Fruit fly (Drosophila melanogaster) whole organism, embryonic: ENCODE results near the gene crm.

Source experiments
- Ada2b ChIP-seq: fragments of 200-800 bp; sonication (Bioruptor generic); IDR thresholded peaks from 2 replicates; pipeline ENCODE4 v1.3.6; 2022; ENCODE audit warnings: missing biosample characterization, missing genetic modification characterization
- B-H2 ChIP-seq: fragments of 200-800 bp; sonication (Bioruptor generic); optimal IDR thresholded peaks from 2 replicates; lab custom pipeline; 2018; ENCODE audit warnings: missing biosample characterization, mild to moderate bottlenecking, missing genetic modification characterization
- Bdp1 ChIP-seq: fragments of 200-800 bp; sonication (Bioruptor generic); optimal IDR thresholded peaks from 3 replicates; lab custom pipeline; 2016; ENCODE audit warnings: missing biosample characterization, missing genetic modification characterization
- CG10321 ChIP-seq: fragments of 200-800 bp; sonication (Bioruptor generic); IDR thresholded peaks from 2 replicates; pipeline ENCODE4 v1.3.6; 2022; ENCODE audit warnings: missing biosample characterization, missing genetic modification characterization
- CG10462 ChIP-seq: fragments of 200-800 bp; sonication (Bioruptor generic); optimal IDR thresholded peaks from 2 replicates; lab custom pipeline; 2016; ENCODE audit warnings: missing biosample characterization, missing genetic modification characterization
- CG11695 ChIP-seq: fragments of 200-800 bp; sonication (Bioruptor generic); IDR thresholded peaks from 3 replicates; pipeline ENCODE4 v1.3.6; 2022; ENCODE audit warnings: missing biosample characterization, missing genetic modification characterization
- CG12219 ChIP-seq: fragments of 200-800 bp; sonication (Bioruptor generic); optimal IDR thresholded peaks from 3 replicates; lab custom pipeline; 2018; ENCODE audit warnings: missing biosample characterization, mild to moderate bottlenecking, missing genetic modification characterization
- CG12299 ChIP-seq: fragments of 200-800 bp; sonication (Bioruptor generic); optimal IDR thresholded peaks from 2 replicates; lab custom pipeline; 2018; ENCODE audit warnings: missing biosample characterization, mild to moderate bottlenecking, missing genetic modification characterization
- CG12659 ChIP-seq: fragments of 200-800 bp; sonication (Bioruptor generic); optimal IDR thresholded peaks from 3 replicates; lab custom pipeline; 2017; ENCODE audit warnings: mild to moderate bottlenecking, missing biosample characterization, missing genetic modification reagents, missing genetic modification characterization
- CG13424 ChIP-seq: fragments of 200-800 bp; sonication (Bioruptor generic); optimal IDR thresholded peaks from 2 replicates; lab custom pipeline; 2019; ENCODE audit warnings: missing biosample characterization, mild to moderate bottlenecking, missing genetic modification characterization, moderate library complexity
- CG1603 ChIP-seq: fragments of 200-800 bp; sonication (Bioruptor generic); optimal IDR thresholded peaks from 2 replicates; lab custom pipeline; 2019; ENCODE audit warnings: missing biosample characterization, mild to moderate bottlenecking, missing genetic modification characterization, moderate library complexity
- CG30431 ChIP-seq: fragments of 200-800 bp; sonication (Bioruptor generic); optimal IDR thresholded peaks from 2 replicates; lab custom pipeline; 2017; ENCODE audit warnings: missing biosample characterization, missing genetic modification characterization
- CG5953 ChIP-seq: fragments of 200-800 bp; sonication (Bioruptor generic); IDR thresholded peaks from 2 replicates; pipeline ENCODE4 v1.3.6; 2022; ENCODE audit warnings: missing biosample characterization, missing genetic modification characterization
- CG7271 ChIP-seq: fragments of 200-800 bp; sonication (Bioruptor generic); optimal IDR thresholded peaks from 2 replicates; lab custom pipeline; 2018; ENCODE audit warnings: missing biosample characterization, mild to moderate bottlenecking, missing genetic modification characterization, moderate library complexity
- CG7357 ChIP-seq: fragments of 200-800 bp; sonication (Bioruptor generic); IDR thresholded peaks from 3 replicates; pipeline ENCODE4 v1.3.6; 2022; ENCODE audit warnings: missing biosample characterization, missing genetic modification characterization
- CG7745 ChIP-seq: fragments of 200-800 bp; sonication (Bioruptor generic); optimal IDR thresholded peaks from 2 replicates; lab custom pipeline; 2018; ENCODE audit warnings: missing biosample characterization, mild to moderate bottlenecking, missing genetic modification characterization, moderate library complexity
- CG8290 ChIP-seq, 3 experiments: fragments of 200-800 bp; sonication (Bioruptor generic); optimal IDR thresholded peaks; 2 replicates each; lab custom pipeline; 2016 to 2019; ENCODE audit warnings: missing biosample characterization in 3 of 3, missing genetic modification characterization in 3 of 3, mild to moderate bottlenecking in 2 of 3, moderate library complexity in 1 of 3
- CG8388 ChIP-seq: fragments of 200-800 bp; sonication (Bioruptor generic); optimal IDR thresholded peaks from 2 replicates; lab custom pipeline; 2019; ENCODE audit warnings: missing biosample characterization, mild to moderate bottlenecking, missing genetic modification characterization, moderate library complexity
- CG8924 ChIP-seq: fragments of 200-800 bp; optimal IDR thresholded peaks from 3 replicates; lab custom pipeline; 2019; ENCODE audit warnings: missing biosample characterization, mild to moderate bottlenecking, missing genetic modification characterization, moderate library complexity
- CG8944 ChIP-seq: fragments of 200-800 bp; sonication (Bioruptor generic); optimal IDR thresholded peaks from 3 replicates; lab custom pipeline; 2016; ENCODE audit warnings: missing biosample characterization, missing genetic modification characterization
- D19A ChIP-seq: fragments of 200-800 bp; optimal IDR thresholded peaks from 3 replicates; lab custom pipeline; 2019; ENCODE audit warnings: missing biosample characterization, mild to moderate bottlenecking, missing genetic modification characterization, moderate library complexity
- Dbx ChIP-seq: fragments of 200-800 bp; sonication (Bioruptor generic); IDR thresholded peaks from 3 replicates; pipeline ENCODE4 v1.3.6; 2022; ENCODE audit warnings: missing biosample characterization, missing genetic modification characterization
- Dip3 ChIP-seq: fragments of 200-800 bp; sonication (Bioruptor generic); optimal IDR thresholded peaks from 3 replicates; lab custom pipeline; 2016; ENCODE audit warnings: missing biosample characterization, missing genetic modification characterization
- Dll ChIP-seq: fragments of 200-800 bp; sonication (Bioruptor generic); IDR thresholded peaks from 4 replicates; pipeline ENCODE4 v1.3.6; 2022; ENCODE audit warnings: missing biosample characterization, missing genetic modification characterization; ENCODE audit not compliant: partially characterized antibody
- E2f2 ChIP-seq: fragments of 200-800 bp; sonication (Bioruptor generic); IDR thresholded peaks from 2 replicates; pipeline ENCODE4 v1.3.6; 2022; ENCODE audit warnings: missing biosample characterization, missing genetic modification characterization
- Hsf ChIP-seq: fragments of 200-800 bp; sonication (Bioruptor generic); optimal IDR thresholded peaks from 3 replicates; lab custom pipeline; 2016; ENCODE audit warnings: missing biosample characterization, missing genetic modification characterization
- Mrtf ChIP-seq: fragments of 200-800 bp; sonication (Bioruptor generic); IDR thresholded peaks from 3 replicates; pipeline ENCODE4 v1.3.6; 2022; ENCODE audit warnings: missing biosample characterization, missing genetic modification characterization
- NC2β ChIP-seq: fragments of 200-800 bp; sonication (Bioruptor generic); optimal IDR thresholded peaks from 2 replicates; lab custom pipeline; 2016; ENCODE audit warnings: missing biosample characterization, missing genetic modification characterization
- Sry-β ChIP-seq: fragments of 200-800 bp; sonication (Bioruptor generic); optimal IDR thresholded peaks from 2 replicates; lab custom pipeline; 2018; ENCODE audit warnings: missing biosample characterization, mild to moderate bottlenecking, missing genetic modification characterization, moderate library complexity
- Sry-δ ChIP-seq: fragments of 200-800 bp; sonication (Bioruptor generic); optimal IDR thresholded peaks from 2 replicates; lab custom pipeline; 2016; ENCODE audit warnings: missing biosample characterization, missing genetic modification characterization
- Trl ChIP-seq, 3 experiments: fragments of >200 bp in 2 of 3; fragments of 200-800 bp in 1 of 3; sonication (Bioruptor generic) in 1 of 3; optimal IDR thresholded peaks; 2 replicates in 1 of 3; 3 replicates in 2 of 3; lab custom pipeline; 2016 to 2017; ENCODE audit warnings: missing biosample characterization in 1 of 3, missing genetic modification characterization in 1 of 3
- bab2 ChIP-seq: fragments of 200-800 bp; sonication (Bioruptor generic); optimal IDR thresholded peaks from 2 replicates; lab custom pipeline; 2016; ENCODE audit warnings: missing biosample characterization, missing genetic modification characterization
- chinmo ChIP-seq: fragments of 200-800 bp; sonication (Bioruptor generic); IDR thresholded peaks from 4 replicates; pipeline ENCODE4 v1.3.6; 2022; ENCODE audit warnings: missing biosample characterization, missing genetic modification characterization; ENCODE audit not compliant: partially characterized antibody
- ems ChIP-seq: fragments of 200-800 bp; sonication (Bioruptor generic); optimal IDR thresholded peaks from 3 replicates; lab custom pipeline; 2016; ENCODE audit warnings: missing biosample characterization, missing genetic modification characterization
- eve ChIP-seq, 2 experiments: fragments of >200 bp; optimal IDR thresholded peaks; 2 replicates each; lab custom pipeline; 2017; ENCODE audit warnings: missing biosample characterization in 2 of 2, missing genetic modification characterization in 2 of 2
- exex ChIP-seq: fragments of 200-800 bp; sonication (Bioruptor generic); optimal IDR thresholded peaks from 4 replicates; lab custom pipeline; 2018; ENCODE audit warnings: missing biosample characterization, mild to moderate bottlenecking, missing genetic modification characterization, moderate library complexity
- fd64A ChIP-seq: fragments of 200-800 bp; sonication (Bioruptor generic); optimal IDR thresholded peaks from 3 replicates; lab custom pipeline; 2018; ENCODE audit warnings: missing biosample characterization, mild to moderate bottlenecking, missing genetic modification characterization
- fd96Cb ChIP-seq: fragments of 200-800 bp; sonication (Bioruptor generic); optimal IDR thresholded peaks from 2 replicates; lab custom pipeline; 2018; ENCODE audit warnings: missing biosample characterization, mild to moderate bottlenecking, missing genetic modification characterization, moderate library complexity
- fru ChIP-seq: fragments of >200 bp; optimal IDR thresholded peaks from 2 replicates; lab custom pipeline; 2017
- hth ChIP-seq: fragments of >200 bp; optimal IDR thresholded peaks from 2 replicates; lab custom pipeline; 2017; ENCODE audit warnings: inconsistent platforms
- ind ChIP-seq: fragments of 200-800 bp; sonication (Bioruptor generic); optimal IDR thresholded peaks from 3 replicates; lab custom pipeline; 2016; ENCODE audit warnings: missing biosample characterization, missing genetic modification characterization
- nerfin-1 ChIP-seq: fragments of 200-800 bp; sonication (Bioruptor generic); optimal IDR thresholded peaks from 3 replicates; lab custom pipeline; 2019; ENCODE audit warnings: missing biosample characterization, mild to moderate bottlenecking, missing genetic modification characterization, moderate library complexity
- nmo ChIP-seq: fragments of 200-800 bp; sonication (Bioruptor generic); optimal IDR thresholded peaks from 2 replicates; lab custom pipeline; 2018; ENCODE audit warnings: missing biosample characterization, mild to moderate bottlenecking, missing genetic modification characterization, moderate library complexity
- pan ChIP-seq, 4 experiments: fragments of >200 bp in 3 of 4; fragments of 200-800 bp in 1 of 4; sonication (Bioruptor generic) in 1 of 4; optimal IDR thresholded peaks in 3 of 4; IDR thresholded peaks in 1 of 4; 2 replicates each; pipeline versions ENCODE4 v1.3.6 to Lab custom; 2017 to 2022; ENCODE audit warnings: missing biosample characterization in 2 of 4, missing genetic modification characterization in 2 of 4, mixed read lengths in 1 of 4
- phol ChIP-seq: fragments of 200-800 bp; sonication (Bioruptor generic); optimal IDR thresholded peaks from 3 replicates; lab custom pipeline; 2018; ENCODE audit warnings: missing biosample characterization, mild to moderate bottlenecking, missing genetic modification characterization, moderate library complexity
- ranshi ChIP-seq: fragments of 200-800 bp; sonication (Bioruptor generic); IDR thresholded peaks from 2 replicates; pipeline ENCODE4 v1.3.6; 2022; ENCODE audit warnings: missing biosample characterization, missing genetic modification characterization
- sr ChIP-seq: fragments of 200-800 bp; sonication (Bioruptor generic); IDR thresholded peaks from 3 replicates; pipeline ENCODE4 v1.3.6; 2022; ENCODE audit warnings: missing biosample characterization, missing genetic modification characterization
- tll ChIP-seq, 2 experiments: fragments of 200-800 bp in 1 of 2; fragments of >200 bp in 1 of 2; sonication (Bioruptor generic) in 1 of 2; optimal IDR thresholded peaks; 2 replicates each; lab custom pipeline; 2017 to 2019; ENCODE audit warnings: missing biosample characterization in 2 of 2, missing genetic modification characterization in 2 of 2, mild to moderate bottlenecking in 1 of 2, moderate library complexity in 1 of 2
- trem ChIP-seq: fragments of 200-800 bp; optimal IDR thresholded peaks from 3 replicates; lab custom pipeline; 2019; ENCODE audit warnings: missing biosample characterization, mild to moderate bottlenecking, missing genetic modification characterization, moderate library complexity
- twi ChIP-seq: fragments of 200-800 bp; optimal IDR thresholded peaks from 2 replicates; lab custom pipeline; 2019; ENCODE audit warnings: missing biosample characterization, mild to moderate bottlenecking, missing genetic modification characterization, moderate library complexity

Gene crm

DNA sequence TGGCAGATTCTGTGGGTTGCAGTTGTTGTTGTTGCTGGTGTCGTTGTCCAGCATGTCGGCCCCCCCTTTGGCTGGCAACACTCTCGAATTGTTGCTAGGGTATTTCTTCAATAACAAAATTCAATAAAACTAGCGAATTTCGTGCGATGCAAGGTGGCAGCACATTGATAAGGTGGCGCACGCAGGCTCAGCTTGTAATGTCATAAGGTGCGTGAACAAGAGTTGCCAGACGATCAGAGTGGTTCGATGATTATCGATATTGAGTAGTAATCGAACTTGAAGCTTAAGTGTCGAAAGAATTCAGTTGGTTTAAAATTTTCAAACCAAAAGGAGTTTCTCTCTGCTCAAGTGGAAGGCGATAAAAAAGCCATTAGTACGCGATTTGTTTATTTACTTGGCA lies 18.5 kb downstream of the crm start, which contains the start of gene CG2701 (continued):
- TF ChIP-seq fru (no peak), nerfin-1 (no peak), pan (optimal IDR thresholded peaks at IDR 0.05; lab: Kevin White, UChicago) (no peak), pan (GFP tag; optimal IDR thresholded peaks at IDR 0.05 in 1 of 2, IDR thresholded peaks at IDR 0.05 in 1 of 2) (no peak), CG8388 (GFP tag; lab: Kevin White, UChicago) (no peak), bab2 (GFP tag; lab: Kevin White, UChicago) (no peak), CG7357 (GFP tag; lab: Robert Waterston, UW) (no peak), CG8924 (no peak), B-H2 (GFP tag; lab: Kevin White, UChicago) (no peak), CG7271 (tag; lab: Kevin White, UChicago) (no peak), CG10321 (no peak), Trl (optimal IDR thresholded peaks at IDR 0.05; lab: Kevin White, UChicago) (no peak), Trl (GFP tag; optimal IDR thresholded peaks at IDR 0.05; lab: Kevin White, UChicago) (peak; percentile 0), Hsf (GFP tag; lab: Kevin White, UChicago) (peak; percentile 22), CG13424 (no peak), Bdp1 (GFP tag; lab: Kevin White, UChicago) (no peak), twi (tag; lab: Kevin White, UChicago) (no peak), fd96Cb (tag; lab: Kevin White, UChicago) (no peak), CG8944 (GFP tag; lab: Kevin White, UChicago) (peak; percentile 24), nmo (GFP tag; lab: Kevin White, UChicago) (peak; percentile 13), E2f2 (GFP tag; lab: Robert Waterston, UW) (peak; percentile 77), CG12659 (peak; percentile 32), CG7745 (tag; lab: Kevin White, UChicago) (no peak), CG1603 (tag; lab: Kevin White, UChicago) (no peak), hth (no peak), NC2β (GFP tag; lab: Kevin White, UChicago) (no peak), exex (no peak), CG12219 (GFP tag; lab: Kevin White, UChicago) (no peak), tll (GFP tag; optimal IDR thresholded peaks at IDR 0.05; lab: Kevin White, UChicago) (no peak), eve (GFP tag; optimal IDR thresholded peaks at IDR 0.05; lab: Kevin White, UChicago) (no peak), D19A (tag; lab: Kevin White, UChicago) (no peak), phol (tag; lab: Kevin White, UChicago) (peak; percentile 11), trem (tag; lab: Kevin White, UChicago) (peak; percentile 56), Mrtf (GFP tag; lab: Robert Waterston, UW) (no peak), Dll (GFP tag; lab: Robert Waterston, UW) (peak; percentile 71), fd64A (GFP tag; lab: Kevin White, UChicago) (no peak), Dbx (GFP tag; lab: Robert Waterston, UW) (0 out of 3 replicates have a peak, but pooled peaks have one; percentile 36), Ada2b (GFP tag; lab: Robert Waterston, UW) (no peak), CG5953 (GFP tag; lab: Robert Waterston, UW) (no peak), ind (GFP tag; lab: Kevin White, UChicago) (peak; percentile 21), sr (GFP tag; lab: Robert Waterston, UW) (no peak), CG8290 (GFP tag; optimal IDR thresholded peaks at IDR 0.05; lab: Kevin White, UChicago) (no peak), CG8290 (tag; optimal IDR thresholded peaks at IDR 0.05; lab: Kevin White, UChicago) (no peak), Sry-β (GFP tag; lab: Kevin White, UChicago) (peak; percentile 0), chinmo (0 out of 4 replicates have a peak, but pooled peaks have one; percentile 67), CG30431 (GFP tag; lab: Kevin White, UChicago) (no peak), Sry-δ (GFP tag; lab: Kevin White, UChicago) (peak; percentile 77), CG11695 (no peak), Dip3 (GFP tag; lab: Kevin White, UChicago) (peak; percentile 24), ranshi (GFP tag; lab: Robert Waterston, UW) (no peak), CG10462 (no peak), CG12299 (no peak), ems (GFP tag; lab: Kevin White, UChicago) (no peak)
